Fruit fly (Drosophila melanogaster): ENCODE data around the gene tut.

The tut gene

dm6 chr3L:8185263-8186227, 25.0 kb downstream of the tut start (continued):
- TF ChIP-seq B-H1 (GFP tag; IDR thresholded peaks at IDR 0.05): no peak; the same call in 2 of the 3 replicates
- peak; percentile 60 to 97 for TF ChIP-seq Pdp1 (GFP tag; optimal IDR thresholded peaks at IDR 0.05)
- no peak for TF ChIP-seq salm (tag; optimal IDR thresholded peaks at IDR 0.05)
- no peak for TF ChIP-seq Six4 (GFP tag; optimal IDR thresholded peaks at IDR 0.05)
- 0 out of 3 replicates have a peak, but pooled peaks have one; percentile 44 for TF ChIP-seq CG6175 (GFP tag; IDR thresholded peaks at IDR 0.05)
- no peak for TF ChIP-seq Usf (GFP tag; optimal IDR thresholded peaks at IDR 0.05)
- peak; percentile 27 for TF ChIP-seq CG1647 (GFP tag; optimal IDR thresholded peaks at IDR 0.05)
- no peak for TF ChIP-seq CG4617 (GFP tag; optimal IDR thresholded peaks at IDR 0.05; ENCODE audit: borderline replicate concordance)
- no peak for TF ChIP-seq CG4282 (GFP tag; optimal IDR thresholded peaks at IDR 0.05)
- peak; percentile 39 for TF ChIP-seq tio (GFP tag; optimal IDR thresholded peaks at IDR 0.05)
- TF ChIP-seq danr (GFP tag; IDR thresholded peaks at IDR 0.05): peak; percentile 38; the same call in 1 of the 2 replicates
- TF ChIP-seq gcm (GFP tag; optimal IDR thresholded peaks at IDR 0.05): no peak
- peak; percentile 51 for TF ChIP-seq CG31441 (GFP tag; IDR thresholded peaks at IDR 0.05)
- peak; percentile 19 for TF ChIP-seq scrt (GFP tag; optimal IDR thresholded peaks at IDR 0.05)
- no peak for TF ChIP-seq gcm2 (GFP tag; optimal IDR thresholded peaks at IDR 0.05)
- no peak for TF ChIP-seq crc (GFP tag; optimal IDR thresholded peaks at IDR 0.05)
- TF ChIP-seq Lim3 (GFP tag; IDR thresholded peaks at IDR 0.05): no peak
- TF ChIP-seq chm (GFP tag; IDR thresholded peaks at IDR 0.05): no peak
- no peak for TF ChIP-seq pfk (GFP tag; optimal IDR thresholded peaks at IDR 0.05)
- peak; percentile 90 for TF ChIP-seq ERR (GFP tag; optimal IDR thresholded peaks at IDR 0.05)
- no peak for TF ChIP-seq psq (GFP tag; optimal IDR thresholded peaks at IDR 0.05)
- peak; percentile 56 for TF ChIP-seq Xbp1 (GFP tag; optimal IDR thresholded peaks at IDR 0.05)
- TF ChIP-seq CG15011 (GFP tag; optimal IDR thresholded peaks at IDR 0.05): no peak
- no peak for TF ChIP-seq Dbx (GFP tag; IDR thresholded peaks at IDR 0.05)
- no peak for TF ChIP-seq CG13894 (tag; optimal IDR thresholded peaks at IDR 0.05)
- TF ChIP-seq stwl (tag; optimal IDR thresholded peaks at IDR 0.05): no peak
- peak; percentile 30 for TF ChIP-seq Abd-B (GFP tag; optimal IDR thresholded peaks at IDR 0.05)
- TF ChIP-seq pan (optimal IDR thresholded peaks at IDR 0.05): no peak
- TF ChIP-seq pan (GFP tag; optimal IDR thresholded peaks at IDR 0.05 in 1 of 2, IDR thresholded peaks at IDR 0.05 in 1 of 2): peak in 1 of 2 experiments; percentile 46
- TF ChIP-seq Bteb2 (GFP tag; optimal IDR thresholded peaks at IDR 0.05): no peak
- TF ChIP-seq nom (GFP tag; optimal IDR thresholded peaks at IDR 0.05): peak; percentile 40
- peak; percentile 11 for TF ChIP-seq CG6683 (GFP tag; optimal IDR thresholded peaks at IDR 0.05)
- TF ChIP-seq Rx (GFP tag; IDR thresholded peaks at IDR 0.05): no peak
- TF ChIP-seq eve (GFP tag; optimal IDR thresholded peaks at IDR 0.05): no peak
- TF ChIP-seq D19A (tag; optimal IDR thresholded peaks at IDR 0.05): peak; percentile 100
- no peak for TF ChIP-seq NFAT (GFP tag; IDR thresholded peaks at IDR 0.05)
- TF ChIP-seq zf30C (GFP tag; optimal IDR thresholded peaks at IDR 0.05): no peak
- TF ChIP-seq E2f2 (GFP tag; IDR thresholded peaks at IDR 0.05): no peak; the same call in 1 of the 2 replicates
- no peak for TF ChIP-seq ab (GFP tag; optimal IDR thresholded peaks at IDR 0.05)
- TF ChIP-seq zen2 (GFP tag; IDR thresholded peaks at IDR 0.05; ENCODE audit: partially characterized antibody): no peak
- no peak for TF ChIP-seq CG1832 (GFP tag; optimal IDR thresholded peaks at IDR 0.05)
- peak; percentile 60 for TF ChIP-seq CG14441 (GFP tag; IDR thresholded peaks at IDR 0.05)
- peak; percentile 67 for TF ChIP-seq CG2678 (tag; optimal IDR thresholded peaks at IDR 0.05)
- TF ChIP-seq Xrp1 (GFP tag; IDR thresholded peaks at IDR 0.05): peak; percentile 41; the same call in 1 of the 2 replicates
- TF ChIP-seq CG6791 (GFP tag; IDR thresholded peaks at IDR 0.05; ENCODE audit: partially characterized antibody): no peak
- TF ChIP-seq D19B (GFP tag; optimal IDR thresholded peaks at IDR 0.05): peak; percentile 80
- TF ChIP-seq Awh (GFP tag; IDR thresholded peaks at IDR 0.05): 0 out of 2 replicates have a peak, but pooled peaks have one; percentile 25
- TF ChIP-seq schlank (tag; optimal IDR thresholded peaks at IDR 0.05): no peak
- TF ChIP-seq emc (GFP tag; optimal IDR thresholded peaks at IDR 0.05): no peak

Data from whole organism, embryonic.